Fruit fly (Drosophila melanogaster) whole organism, embryonic: ENCODE data around the gene CG14220.
A peak's percentile ranks its signal among the peaks of the same experiment; 100 is the strongest.

Experiments
- Atf3 ChIP-seq: fragments of 200-800 bp; sonication (Bioruptor generic); optimal IDR thresholded peaks from 3 replicates; lab custom pipeline; 2016; ENCODE audit warnings: missing biosample characterization, missing genetic modification characterization
- B-H1 ChIP-seq: fragments of 200-800 bp; sonication (Bioruptor generic); IDR thresholded peaks from 3 replicates; pipeline ENCODE4 v1.3.6; 2022; ENCODE audit warnings: missing biosample characterization, missing genetic modification characterization
- Bgb ChIP-seq: fragments of 200-800 bp; sonication (Bioruptor generic); IDR thresholded peaks from 2 replicates; pipeline ENCODE4 v1.3.6; 2022; ENCODE audit warnings: missing biosample characterization, missing genetic modification characterization; ENCODE audit not compliant: partially characterized antibody
- CG1024 ChIP-seq: fragments of 200-800 bp; sonication (Bioruptor generic); IDR thresholded peaks from 2 replicates; pipeline ENCODE4 v1.3.6; 2022; ENCODE audit warnings: missing biosample characterization, missing genetic modification characterization
- CG10274 ChIP-seq: fragments of 200-800 bp; sonication (Bioruptor generic); optimal IDR thresholded peaks from 3 replicates; lab custom pipeline; 2017; ENCODE audit warnings: missing biosample characterization, mild to moderate bottlenecking, missing genetic modification characterization
- CG11398 ChIP-seq: fragments of 200-800 bp; sonication (Bioruptor generic); optimal IDR thresholded peaks from 2 replicates; lab custom pipeline; 2016; ENCODE audit warnings: missing biosample characterization, missing genetic modification characterization
- CG11723 ChIP-seq: fragments of 200-800 bp; sonication (Bioruptor generic); optimal IDR thresholded peaks from 2 replicates; lab custom pipeline; 2017; ENCODE audit warnings: missing biosample characterization, mild to moderate bottlenecking, missing genetic modification characterization
- CG12659 ChIP-seq: fragments of 200-800 bp; sonication (Bioruptor generic); optimal IDR thresholded peaks from 3 replicates; lab custom pipeline; 2017; ENCODE audit warnings: mild to moderate bottlenecking, missing biosample characterization, missing genetic modification reagents, missing genetic modification characterization
- CG15073 ChIP-seq: fragments of 200-800 bp; sonication (Bioruptor generic); optimal IDR thresholded peaks from 2 replicates; lab custom pipeline; 2016; ENCODE audit warnings: missing biosample characterization, missing genetic modification characterization
- CG1603 ChIP-seq: fragments of 200-800 bp; sonication (Bioruptor generic); optimal IDR thresholded peaks from 2 replicates; lab custom pipeline; 2019; ENCODE audit warnings: missing biosample characterization, mild to moderate bottlenecking, missing genetic modification characterization, moderate library complexity
- CG2120 ChIP-seq: fragments of 200-800 bp; sonication (Bioruptor generic); optimal IDR thresholded peaks from 3 replicates; lab custom pipeline; 2016; ENCODE audit warnings: missing biosample characterization, missing genetic modification characterization
- CG2199 ChIP-seq: fragments of 200-800 bp; sonication (Bioruptor generic); IDR thresholded peaks from 3 replicates; pipeline ENCODE4 v1.3.6; 2022; ENCODE audit warnings: missing biosample characterization, missing genetic modification characterization
- CG2202 ChIP-seq: fragments of 200-800 bp; sonication (Bioruptor generic); optimal IDR thresholded peaks from 2 replicates; lab custom pipeline; 2018; ENCODE audit warnings: missing biosample characterization, mild to moderate bottlenecking, missing genetic modification characterization
- CG2712 ChIP-seq: fragments of 200-800 bp; optimal IDR thresholded peaks from 3 replicates; lab custom pipeline; 2019; ENCODE audit warnings: missing biosample characterization, mild to moderate bottlenecking, missing genetic modification characterization, moderate library complexity
- CG4360 ChIP-seq: fragments of 200-800 bp; sonication (Bioruptor generic); IDR thresholded peaks from 2 replicates; pipeline ENCODE4 v1.3.6; 2022; ENCODE audit warnings: missing biosample characterization, missing genetic modification characterization
- CG6791 ChIP-seq: fragments of 200-800 bp; sonication (Bioruptor generic); IDR thresholded peaks from 3 replicates; pipeline ENCODE4 v1.3.6; 2022; ENCODE audit warnings: missing biosample characterization, missing genetic modification characterization; ENCODE audit not compliant: partially characterized antibody
- CG7786 ChIP-seq: fragments of 200-800 bp; sonication (Bioruptor generic); optimal IDR thresholded peaks from 2 replicates; lab custom pipeline; 2016; ENCODE audit warnings: missing biosample characterization, missing genetic modification characterization
- CG8359 ChIP-seq: fragments of 200-800 bp; sonication (Bioruptor generic); optimal IDR thresholded peaks from 2 replicates; lab custom pipeline; 2017; ENCODE audit warnings: missing biosample characterization, mild to moderate bottlenecking, missing genetic modification characterization, borderline replicate concordance
- CG8944 ChIP-seq: fragments of 200-800 bp; sonication (Bioruptor generic); optimal IDR thresholded peaks from 3 replicates; lab custom pipeline; 2016; ENCODE audit warnings: missing biosample characterization, missing genetic modification characterization
- CG9215 ChIP-seq: fragments of 200-800 bp; sonication (Bioruptor generic); IDR thresholded peaks from 2 replicates; pipeline ENCODE4 v1.3.6; 2022; ENCODE audit warnings: missing biosample characterization, missing genetic modification characterization
- CG9727 ChIP-seq: fragments of 200-800 bp; sonication (Bioruptor generic); optimal IDR thresholded peaks from 3 replicates; lab custom pipeline; 2017; ENCODE audit warnings: missing biosample characterization, mild to moderate bottlenecking, missing genetic modification characterization
- CTCF ChIP-seq: fragments of 200-800 bp; sonication (Bioruptor generic); optimal IDR thresholded peaks from 2 replicates; lab custom pipeline; 2017; ENCODE audit warnings: missing biosample characterization, mild to moderate bottlenecking, missing genetic modification characterization, moderate library complexity
- Chrac-16 ChIP-seq: fragments of 200-800 bp; sonication (Bioruptor generic); optimal IDR thresholded peaks from 3 replicates; lab custom pipeline; 2016; ENCODE audit warnings: missing biosample characterization, missing genetic modification characterization
- HLH3B ChIP-seq: fragments of 200-800 bp; sonication (Bioruptor generic); IDR thresholded peaks from 2 replicates; pipeline ENCODE4 v1.3.6; 2022; ENCODE audit warnings: missing biosample characterization, missing genetic modification characterization
- Hmx ChIP-seq: fragments of 200-800 bp; sonication (Bioruptor generic); optimal IDR thresholded peaks from 2 replicates; lab custom pipeline; 2016; ENCODE audit warnings: missing biosample characterization, missing genetic modification characterization
- Mrtf ChIP-seq: fragments of 200-800 bp; sonication (Bioruptor generic); IDR thresholded peaks from 3 replicates; pipeline ENCODE4 v1.3.6; 2022; ENCODE audit warnings: missing biosample characterization, missing genetic modification characterization
- Neu2 ChIP-seq: fragments of 200-800 bp; sonication (Bioruptor generic); optimal IDR thresholded peaks from 3 replicates; lab custom pipeline; 2016; ENCODE audit warnings: missing biosample characterization, missing genetic modification characterization, borderline replicate concordance
- Nf-YC ChIP-seq: fragments of 200-800 bp; optimal IDR thresholded peaks from 3 replicates; lab custom pipeline; 2019; ENCODE audit warnings: missing biosample characterization, mild to moderate bottlenecking, missing genetic modification characterization, moderate library complexity
- Sox100B ChIP-seq: fragments of 200-800 bp; sonication (Bioruptor generic); optimal IDR thresholded peaks from 3 replicates; lab custom pipeline; 2018; ENCODE audit warnings: missing biosample characterization, mild to moderate bottlenecking, missing genetic modification characterization
- amos ChIP-seq: fragments of 200-800 bp; sonication (Bioruptor generic); IDR thresholded peaks from 2 replicates; pipeline ENCODE4 v1.3.6; 2022; ENCODE audit warnings: missing biosample characterization, missing genetic modification characterization; ENCODE audit not compliant: partially characterized antibody
- ap ChIP-seq: fragments of 200-800 bp; sonication (Bioruptor generic); IDR thresholded peaks from 2 replicates; pipeline ENCODE4 v1.3.6; 2022; ENCODE audit warnings: missing biosample characterization, missing genetic modification characterization
- bbx ChIP-seq: fragments of 200-800 bp; sonication (Bioruptor generic); IDR thresholded peaks from 2 replicates; pipeline ENCODE4 v1.3.6; 2022; ENCODE audit warnings: missing biosample characterization, missing genetic modification characterization; ENCODE audit not compliant: partially characterized antibody
- br ChIP-seq: fragments of >200 bp; optimal IDR thresholded peaks from 2 replicates; lab custom pipeline; 2017
- gcm2 ChIP-seq: fragments of 200-800 bp; sonication (Bioruptor generic); optimal IDR thresholded peaks from 2 replicates; lab custom pipeline; 2016; ENCODE audit warnings: missing biosample characterization, missing genetic modification characterization
- gro ChIP-seq: fragments of 200-800 bp; sonication (Bioruptor generic); optimal IDR thresholded peaks from 2 replicates; lab custom pipeline; 2016; ENCODE audit warnings: missing biosample characterization, missing genetic modification characterization
- h ChIP-seq: fragments of >200 bp; optimal IDR thresholded peaks from 2 replicates; lab custom pipeline; 2017
- hkb ChIP-seq, 2 experiments: fragments of 200-800 bp in 1 of 2; fragments of >200 bp in 1 of 2; sonication (Bioruptor generic) in 1 of 2; IDR thresholded peaks in 1 of 2; optimal IDR thresholded peaks in 1 of 2; 2 replicates each; pipeline versions ENCODE4 v1.3.6 to Lab custom; 2017 to 2022; ENCODE audit warnings: missing biosample characterization in 1 of 2, missing genetic modification characterization in 1 of 2
- kah ChIP-seq: fragments of 200-800 bp; sonication (Bioruptor generic); optimal IDR thresholded peaks from 2 replicates; lab custom pipeline; 2018; ENCODE audit warnings: missing biosample characterization, mild to moderate bottlenecking, missing genetic modification characterization
- kni ChIP-seq: fragments of 200-800 bp; sonication (Bioruptor generic); optimal IDR thresholded peaks from 3 replicates; lab custom pipeline; 2017; ENCODE audit warnings: mild to moderate bottlenecking, missing biosample characterization, missing genetic modification reagents, missing genetic modification characterization
- knrl ChIP-seq: fragments of 200-800 bp; sonication (Bioruptor generic); IDR thresholded peaks from 3 replicates; pipeline ENCODE4 v1.3.6; 2022; ENCODE audit warnings: missing biosample characterization, missing genetic modification characterization; ENCODE audit not compliant: partially characterized antibody
- mirr ChIP-seq: fragments of 200-800 bp; sonication (Bioruptor generic); optimal IDR thresholded peaks from 3 replicates; lab custom pipeline; 2018; ENCODE audit warnings: missing biosample characterization, mild to moderate bottlenecking, missing genetic modification characterization
- p53 ChIP-seq: fragments of 200-800 bp; sonication (Bioruptor generic); optimal IDR thresholded peaks from 2 replicates; lab custom pipeline; 2016; ENCODE audit warnings: missing biosample characterization, missing genetic modification characterization
- ranshi ChIP-seq: fragments of 200-800 bp; sonication (Bioruptor generic); IDR thresholded peaks from 2 replicates; pipeline ENCODE4 v1.3.6; 2022; ENCODE audit warnings: missing biosample characterization, missing genetic modification characterization
- ro ChIP-seq: fragments of 200-800 bp; sonication (Bioruptor generic); IDR thresholded peaks from 2 replicates; pipeline ENCODE4 v1.3.6; 2022; ENCODE audit warnings: missing biosample characterization, missing genetic modification characterization
- sim ChIP-seq: fragments of 200-800 bp; sonication (Bioruptor generic); IDR thresholded peaks from 2 replicates; pipeline ENCODE4 v1.3.6; 2022; ENCODE audit warnings: missing biosample characterization, missing genetic modification characterization
- tna ChIP-seq: fragments of 200-800 bp; sonication (Bioruptor generic); IDR thresholded peaks from 2 replicates; pipeline ENCODE4 v1.3.6; 2022; ENCODE audit warnings: missing biosample characterization, missing genetic modification characterization; ENCODE audit not compliant: partially characterized antibody
- toy ChIP-seq: fragments of 200-800 bp; sonication (Bioruptor generic); IDR thresholded peaks from 2 replicates; pipeline ENCODE4 v1.3.6; 2022; ENCODE audit warnings: missing biosample characterization, missing genetic modification characterization
- unc-4 ChIP-seq: fragments of 200-800 bp; sonication (Bioruptor generic); IDR thresholded peaks from 2 replicates; pipeline ENCODE4 v1.3.6; 2022; ENCODE audit warnings: missing biosample characterization, missing genetic modification characterization; ENCODE audit not compliant: partially characterized antibody
- unpg ChIP-seq: fragments of 200-800 bp; sonication (Bioruptor generic); optimal IDR thresholded peaks from 3 replicates; lab custom pipeline; 2018; ENCODE audit warnings: missing biosample characterization, mild to moderate bottlenecking, missing genetic modification characterization, moderate library complexity
- usp ChIP-seq: fragments of >200 bp; optimal IDR thresholded peaks from 2 replicates; lab custom pipeline; 2017; ENCODE audit warnings: missing biosample characterization, missing genetic modification characterization

CG14220 gene

DNA sequence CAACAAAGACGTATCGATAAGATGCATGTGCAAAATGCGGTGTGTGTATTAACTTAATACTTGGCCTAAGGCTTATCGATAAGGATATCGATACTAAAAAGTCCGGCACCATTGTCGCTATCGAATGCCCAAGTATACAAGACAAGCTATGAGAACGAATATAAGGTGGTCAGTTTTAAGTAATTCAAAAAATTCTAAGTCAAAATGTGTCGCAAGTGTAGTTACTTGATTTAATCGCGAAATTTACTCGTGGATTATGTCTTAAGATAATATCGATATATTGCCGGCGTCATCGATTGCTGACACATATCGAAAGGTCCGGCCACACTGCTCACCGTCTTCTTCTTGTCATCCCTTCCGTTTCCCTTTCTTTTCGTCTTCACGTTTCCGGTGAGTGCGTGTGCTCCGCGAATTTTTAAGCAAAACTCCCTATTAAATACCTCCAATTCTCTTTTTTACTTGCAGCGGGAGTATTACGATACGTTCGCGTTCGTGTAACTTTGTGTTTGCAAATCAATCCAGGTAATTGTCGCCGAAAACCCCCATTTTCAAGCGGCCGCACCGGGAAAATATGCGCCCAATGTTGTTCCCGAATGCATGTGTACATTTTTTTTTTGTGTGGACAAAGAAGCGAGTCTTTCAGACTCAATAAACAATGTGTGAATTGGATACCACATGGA, 3.8 kb downstream of the CG14220 start, which contains the start of gene RpS10b:
RpS10b (plus strand) TSS at position 348 of the 680 bp plus-strand sequence.
- peak; percentile 89 for TF ChIP-seq CG10274 (GFP tag; lab: Kevin White, UChicago)
- peak; percentile 72; the same call in 2 of the 3 replicates for TF ChIP-seq Mrtf
- TF ChIP-seq gcm2, result peak; percentile 76
- TF ChIP-seq knrl, result peak; percentile 97
- TF ChIP-seq amos (GFP tag; lab: Robert Waterston, UW), result peak; percentile 88
- peak; percentile 97 for TF ChIP-seq CG9727
- peak; percentile 87 for TF ChIP-seq CG6791
- TF ChIP-seq CG1024 (GFP tag; lab: Robert Waterston, UW), result peak; percentile 70
- peak; percentile 68 for TF ChIP-seq Chrac-16 (GFP tag; lab: Kevin White, UChicago)
- TF ChIP-seq ro (GFP tag; lab: Robert Waterston, UW), result no peak
- peak; percentile 71 for TF ChIP-seq ap (GFP tag; lab: Robert Waterston, UW)
- TF ChIP-seq sim, result peak; percentile 80
- peak; percentile 83 for TF ChIP-seq Atf3
- peak; percentile 57 for TF ChIP-seq HLH3B (GFP tag; lab: Robert Waterston, UW)
- TF ChIP-seq Sox100B (GFP tag; lab: Kevin White, UChicago), result peak; percentile 95
- peak; percentile 89 for TF ChIP-seq tna (GFP tag; lab: Robert Waterston, UW)
- peak; percentile 54 for TF ChIP-seq toy
- TF ChIP-seq Neu2 (GFP tag; lab: Kevin White, UChicago), result peak; percentile 80
- TF ChIP-seq mirr (GFP tag; lab: Kevin White, UChicago), result peak; percentile 95
- peak; percentile 73 for TF ChIP-seq CG8944 (GFP tag; lab: Kevin White, UChicago)
- peak; percentile 42 for TF ChIP-seq CG9215
- peak; percentile 88 for TF ChIP-seq unc-4 (GFP tag; lab: Robert Waterston, UW)
- peak; percentile 74 for TF ChIP-seq CG2712 (tag; lab: Kevin White, UChicago)
- TF ChIP-seq kni (GFP tag; lab: Kevin White, UChicago), result peak; percentile 96
- peak; percentile 49 for TF ChIP-seq hkb (optimal IDR thresholded peaks at IDR 0.05; lab: Kevin White, UChicago)
- peak; percentile 78 for TF ChIP-seq hkb (GFP tag; IDR thresholded peaks at IDR 0.05; lab: Robert Waterston, UW)
- TF ChIP-seq CG11398 (GFP tag; lab: Kevin White, UChicago), result peak; percentile 92
- no peak for TF ChIP-seq br (lab: Kevin White, UChicago)
- TF ChIP-seq p53 (GFP tag; lab: Kevin White, UChicago), result peak; percentile 83
- peak; percentile 71 for TF ChIP-seq Nf-YC
- TF ChIP-seq CG1603, result peak; percentile 82
- TF ChIP-seq CTCF (GFP tag; lab: Kevin White, UChicago), result peak; percentile 69
- no peak for TF ChIP-seq Hmx (GFP tag; lab: Kevin White, UChicago)
- TF ChIP-seq CG7786 (GFP tag; lab: Kevin White, UChicago), result peak; percentile 81
- TF ChIP-seq CG8359 (GFP tag; lab: Kevin White, UChicago), result peak; percentile 85
- TF ChIP-seq CG15073 (GFP tag; lab: Kevin White, UChicago), result no peak
- peak; percentile 93 for TF ChIP-seq CG11723 (GFP tag; lab: Kevin White, UChicago)
- peak; percentile 91 for TF ChIP-seq Bgb (GFP tag; lab: Robert Waterston, UW)
- TF ChIP-seq B-H1 (GFP tag; lab: Robert Waterston, UW), result peak; percentile 42; the same call in 1 of the 3 replicates
- no peak for TF ChIP-seq usp (GFP tag; lab: Kevin White, UChicago)
- TF ChIP-seq gro (GFP tag; lab: Kevin White, UChicago), result peak; percentile 91
- TF ChIP-seq CG2199, result 0 out of 3 replicates have a peak, but pooled peaks have one; percentile 51
- peak; percentile 75 for TF ChIP-seq ranshi (GFP tag; lab: Robert Waterston, UW)
- peak; percentile 89 for TF ChIP-seq kah (GFP tag; lab: Kevin White, UChicago)
- TF ChIP-seq unpg, result peak; percentile 82
- TF ChIP-seq bbx (GFP tag; lab: Robert Waterston, UW), result peak; percentile 88
- TF ChIP-seq CG2120 (GFP tag; lab: Kevin White, UChicago), result peak; percentile 65
- peak; percentile 84 for TF ChIP-seq CG2202
- peak; percentile 96 for TF ChIP-seq CG12659
- no peak for TF ChIP-seq h (lab: Kevin White, UChicago)
- no peak for TF ChIP-seq CG4360 (GFP tag; lab: Robert Waterston, UW)
